Worm (Caenorhabditis elegans) whole organism, early embryonic: Measurements from ENCODE around the gene Y56A3A.2.

Experiments
- aly-1 ChIP-seq: sonication (generic microtip); optimal IDR thresholded peaks from 2 replicates; lab custom pipeline; 2016; ENCODE audit warnings: missing genetic modification characterization, missing compliant biosample characterization
- flt-1 ChIP-seq: fragments of 200-800 bp; sonication (Bioruptor generic); IDR thresholded peaks from 2 replicates; pipeline ENCODE4 v1.3.6; 2022; ENCODE audit warnings: missing genetic modification characterization, missing compliant biosample characterization

DNA sequence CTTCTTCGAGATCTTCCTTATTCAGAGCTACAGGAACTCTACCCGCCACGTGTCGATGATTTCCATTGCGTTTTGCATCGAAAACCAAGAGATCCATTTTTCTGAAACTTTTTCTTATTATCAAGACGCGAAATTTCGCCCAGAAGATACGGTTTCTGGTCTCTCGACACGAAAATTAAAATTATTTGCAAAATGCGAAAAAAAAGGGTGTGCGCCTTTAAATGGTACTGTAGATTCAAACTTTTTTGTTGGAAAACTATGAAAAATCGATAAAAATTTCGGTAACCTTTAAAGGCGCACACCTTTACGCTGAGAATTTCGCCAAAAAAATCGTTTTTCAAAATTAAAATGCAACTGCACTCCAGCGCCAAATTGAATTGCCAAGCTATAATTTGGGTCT, 36.1 kb upstream of the Y56A3A.2 start, which contains the start of gene tsen-2:
- no peak for TF ChIP-seq aly-1 (tag; lab: Kevin White, UChicago)
- TF ChIP-seq flt-1 (GFP tag; lab: Robert Waterston, UW), result no peak
